Fruit fly (Drosophila melanogaster) whole organism, embryonic: Measurements from ENCODE around the gene CG42820.

Source experiments
- BtbVII ChIP-seq: fragments of 200-800 bp; sonication (Bioruptor generic); optimal IDR thresholded peaks from 3 replicates; lab custom pipeline; 2017; ENCODE audit warnings: missing biosample characterization, mild to moderate bottlenecking, missing genetic modification characterization
- CG10267 ChIP-seq: fragments of 200-800 bp; sonication (Bioruptor generic); optimal IDR thresholded peaks from 2 replicates; lab custom pipeline; 2018; ENCODE audit warnings: missing biosample characterization, mild to moderate bottlenecking, missing genetic modification characterization, moderate library complexity
- CG10321 ChIP-seq: fragments of 200-800 bp; sonication (Bioruptor generic); IDR thresholded peaks from 2 replicates; pipeline ENCODE4 v1.3.6; 2022; ENCODE audit warnings: missing biosample characterization, missing genetic modification characterization
- CG10366 ChIP-seq: fragments of 200-800 bp; sonication (Bioruptor generic); IDR thresholded peaks from 2 replicates; pipeline ENCODE4 v1.3.6; 2022; ENCODE audit warnings: missing biosample characterization, missing genetic modification characterization
- CG11456 ChIP-seq: fragments of 200-800 bp; sonication (Bioruptor generic); IDR thresholded peaks from 3 replicates; pipeline ENCODE4 v1.3.6; 2022; ENCODE audit warnings: missing biosample characterization, missing genetic modification characterization
- CG12391 ChIP-seq: fragments of 200-800 bp; sonication (Bioruptor generic); optimal IDR thresholded peaks from 3 replicates; lab custom pipeline; 2018; ENCODE audit warnings: missing biosample characterization, mild to moderate bottlenecking, missing genetic modification characterization, moderate library complexity
- CG12659 ChIP-seq: fragments of 200-800 bp; sonication (Bioruptor generic); optimal IDR thresholded peaks from 3 replicates; lab custom pipeline; 2017; ENCODE audit warnings: mild to moderate bottlenecking, missing biosample characterization, missing genetic modification reagents, missing genetic modification characterization
- CG13424 ChIP-seq: fragments of 200-800 bp; sonication (Bioruptor generic); optimal IDR thresholded peaks from 2 replicates; lab custom pipeline; 2019; ENCODE audit warnings: missing biosample characterization, mild to moderate bottlenecking, missing genetic modification characterization, moderate library complexity
- CG16779 ChIP-seq: fragments of 200-800 bp; sonication (Bioruptor generic); IDR thresholded peaks from 2 replicates; pipeline ENCODE4 v1.3.6; 2022; ENCODE audit warnings: missing biosample characterization, missing genetic modification characterization
- CG17385 ChIP-seq: fragments of 200-800 bp; sonication (Bioruptor generic); optimal IDR thresholded peaks from 3 replicates; lab custom pipeline; 2018; ENCODE audit warnings: missing biosample characterization, mild to moderate bottlenecking, missing genetic modification characterization
- CG17802 ChIP-seq: fragments of 200-800 bp; sonication (Bioruptor generic); optimal IDR thresholded peaks from 2 replicates; lab custom pipeline; 2018; ENCODE audit warnings: missing biosample characterization, mild to moderate bottlenecking, missing genetic modification characterization, moderate library complexity
- CG1792 ChIP-seq: fragments of 200-800 bp; sonication (Bioruptor generic); optimal IDR thresholded peaks from 2 replicates; lab custom pipeline; 2016; ENCODE audit warnings: missing biosample characterization, missing genetic modification characterization
- CG2120 ChIP-seq: fragments of 200-800 bp; sonication (Bioruptor generic); optimal IDR thresholded peaks from 3 replicates; lab custom pipeline; 2016; ENCODE audit warnings: missing biosample characterization, missing genetic modification characterization
- CG2678 ChIP-seq: fragments of 200-800 bp; sonication (Bioruptor generic); optimal IDR thresholded peaks from 3 replicates; lab custom pipeline; 2019; ENCODE audit warnings: missing biosample characterization, mild to moderate bottlenecking, missing genetic modification characterization, moderate library complexity
- CG32532 ChIP-seq: fragments of 200-800 bp; sonication (Bioruptor generic); IDR thresholded peaks from 2 replicates; pipeline ENCODE4 v1.3.6; 2022; ENCODE audit warnings: missing biosample characterization, missing genetic modification characterization
- CG4282 ChIP-seq: fragments of 200-800 bp; sonication (Bioruptor generic); optimal IDR thresholded peaks from 2 replicates; lab custom pipeline; 2016; ENCODE audit warnings: missing biosample characterization, missing genetic modification characterization
- CG7786 ChIP-seq: fragments of 200-800 bp; sonication (Bioruptor generic); optimal IDR thresholded peaks from 2 replicates; lab custom pipeline; 2016; ENCODE audit warnings: missing biosample characterization, missing genetic modification characterization
- CG8089 ChIP-seq: fragments of 200-800 bp; sonication (Bioruptor generic); optimal IDR thresholded peaks from 3 replicates; lab custom pipeline; 2016; ENCODE audit warnings: missing biosample characterization, missing genetic modification characterization
- CG8281 ChIP-seq: fragments of 200-800 bp; sonication (Bioruptor generic); optimal IDR thresholded peaks from 2 replicates; lab custom pipeline; 2018; ENCODE audit warnings: missing biosample characterization, mild to moderate bottlenecking, missing genetic modification characterization, moderate library complexity
- CG9437 ChIP-seq: fragments of 200-800 bp; sonication (Bioruptor generic); optimal IDR thresholded peaks from 2 replicates; lab custom pipeline; 2018; ENCODE audit warnings: missing biosample characterization, mild to moderate bottlenecking, missing genetic modification characterization
- CoRest ChIP-seq: fragments of 200-800 bp; sonication (Bioruptor generic); optimal IDR thresholded peaks from 3 replicates; lab custom pipeline; 2018; ENCODE audit warnings: missing biosample characterization, mild to moderate bottlenecking, missing genetic modification characterization, moderate library complexity
- D ChIP-seq, 2 experiments: fragments of 200-800 bp in 1 of 2; fragments of >200 bp in 1 of 2; sonication (Bioruptor generic) in 1 of 2; optimal IDR thresholded peaks; 2 replicates in 1 of 2; 3 replicates in 1 of 2; lab custom pipeline; 2017; ENCODE audit warnings: mild to moderate bottlenecking in 1 of 2, missing biosample characterization in 1 of 2, missing genetic modification characterization in 1 of 2, missing genetic modification reagents in 1 of 2
- Dfd ChIP-seq, 2 experiments: fragments of >200 bp; optimal IDR thresholded peaks; 2 replicates each; lab custom pipeline; 2017; ENCODE audit warnings: missing biosample characterization in 2 of 2, missing genetic modification characterization in 2 of 2
- Hr39 ChIP-seq: fragments of >200 bp; optimal IDR thresholded peaks from 2 replicates; lab custom pipeline; 2017
- MESR4 ChIP-seq: fragments of 200-800 bp; sonication (Bioruptor generic); optimal IDR thresholded peaks from 2 replicates; lab custom pipeline; 2018; ENCODE audit warnings: missing biosample characterization, mild to moderate bottlenecking, missing genetic modification characterization, moderate library complexity
- Sox102F ChIP-seq: fragments of 200-800 bp; sonication (Bioruptor generic); optimal IDR thresholded peaks from 2 replicates; lab custom pipeline; 2018; ENCODE audit warnings: missing biosample characterization, mild to moderate bottlenecking, missing genetic modification characterization, moderate library complexity
- ash1 ChIP-seq: fragments of 200-800 bp; sonication (Bioruptor generic); optimal IDR thresholded peaks from 2 replicates; lab custom pipeline; 2018; ENCODE audit warnings: missing biosample characterization, mild to moderate bottlenecking, missing genetic modification characterization
- chinmo ChIP-seq: fragments of 200-800 bp; sonication (Bioruptor generic); IDR thresholded peaks from 4 replicates; pipeline ENCODE4 v1.3.6; 2022; ENCODE audit warnings: missing biosample characterization, missing genetic modification characterization; ENCODE audit not compliant: partially characterized antibody
- da ChIP-seq: fragments of 200-800 bp; sonication (Bioruptor generic); optimal IDR thresholded peaks from 2 replicates; lab custom pipeline; 2016; ENCODE audit warnings: missing biosample characterization, missing genetic modification characterization
- dmrt11E ChIP-seq: fragments of 200-800 bp; sonication (Bioruptor generic); optimal IDR thresholded peaks from 3 replicates; lab custom pipeline; 2018; ENCODE audit warnings: missing biosample characterization, mild to moderate bottlenecking, missing genetic modification characterization, moderate library complexity
- fd64A ChIP-seq: fragments of 200-800 bp; sonication (Bioruptor generic); optimal IDR thresholded peaks from 3 replicates; lab custom pipeline; 2018; ENCODE audit warnings: missing biosample characterization, mild to moderate bottlenecking, missing genetic modification characterization
- gfzf ChIP-seq: fragments of 200-800 bp; sonication (Bioruptor generic); optimal IDR thresholded peaks from 2 replicates; lab custom pipeline; 2016; ENCODE audit warnings: missing biosample characterization, mild to moderate bottlenecking, missing genetic modification characterization, moderate library complexity
- ind ChIP-seq: fragments of 200-800 bp; sonication (Bioruptor generic); optimal IDR thresholded peaks from 3 replicates; lab custom pipeline; 2016; ENCODE audit warnings: missing biosample characterization, missing genetic modification characterization
- kay ChIP-seq: fragments of 200-800 bp; sonication (Bioruptor generic); optimal IDR thresholded peaks from 2 replicates; lab custom pipeline; 2016; ENCODE audit warnings: missing biosample characterization, missing genetic modification characterization
- lab ChIP-seq: fragments of 200-800 bp; sonication (Bioruptor generic); optimal IDR thresholded peaks from 3 replicates; lab custom pipeline; 2017; ENCODE audit warnings: missing biosample characterization, missing genetic modification characterization, mild to moderate bottlenecking, moderate library complexity, missing genetic modification reagents
- luna ChIP-seq: fragments of 200-800 bp; sonication (Bioruptor generic); optimal IDR thresholded peaks from 2 replicates; lab custom pipeline; 2016; ENCODE audit warnings: missing biosample characterization, missing genetic modification characterization
- nerfin-1 ChIP-seq: fragments of 200-800 bp; sonication (Bioruptor generic); optimal IDR thresholded peaks from 3 replicates; lab custom pipeline; 2019; ENCODE audit warnings: missing biosample characterization, mild to moderate bottlenecking, missing genetic modification characterization, moderate library complexity
- nmo ChIP-seq: fragments of 200-800 bp; sonication (Bioruptor generic); optimal IDR thresholded peaks from 2 replicates; lab custom pipeline; 2018; ENCODE audit warnings: missing biosample characterization, mild to moderate bottlenecking, missing genetic modification characterization, moderate library complexity
- org-1 ChIP-seq: fragments of 200-800 bp; sonication (Bioruptor generic); optimal IDR thresholded peaks from 2 replicates; lab custom pipeline; 2017; ENCODE audit warnings: missing biosample characterization, missing genetic modification characterization
- schlank ChIP-seq: fragments of 200-800 bp; sonication (Bioruptor generic); optimal IDR thresholded peaks from 2 replicates; lab custom pipeline; 2018; ENCODE audit warnings: missing biosample characterization, mild to moderate bottlenecking, missing genetic modification characterization
- sisA ChIP-seq: fragments of 200-800 bp; sonication (Bioruptor generic); IDR thresholded peaks from 2 replicates; pipeline ENCODE4 v1.3.6; 2022; ENCODE audit warnings: missing biosample characterization, missing genetic modification characterization
- usp ChIP-seq: fragments of >200 bp; optimal IDR thresholded peaks from 2 replicates; lab custom pipeline; 2017; ENCODE audit warnings: missing biosample characterization, missing genetic modification characterization
- zfh2 ChIP-seq: fragments of 200-800 bp; sonication (Bioruptor generic); optimal IDR thresholded peaks from 2 replicates; lab custom pipeline; 2016; ENCODE audit warnings: missing biosample characterization, missing genetic modification characterization

The CG42820 gene

dm6 chr2L:8361204-8361952 lies 30.8 kb downstream of the CG42820 start (continued):
- TF ChIP-seq D (optimal IDR thresholded peaks at IDR 0.05; lab: Kevin White, UChicago) (no peak), D (GFP tag; optimal IDR thresholded peaks at IDR 0.05; lab: Kevin White, UChicago) (peak; percentile 46), ind (GFP tag; lab: Kevin White, UChicago) (peak; percentile 2), CG2678 (tag; lab: Kevin White, UChicago) (peak; percentile 52), CG1792 (no peak), CG10366 (no peak), CG11456 (peak; percentile 35; the same call in 1 of the 3 replicates), CG8281 (no peak), org-1 (GFP tag; lab: Kevin White, UChicago) (peak; percentile 6), gfzf (GFP tag; lab: Kevin White, UChicago) (no peak), CG17385 (GFP tag; lab: Kevin White, UChicago) (peak; percentile 10), sisA (peak; percentile 44; the same call in 1 of the 2 replicates), CG10267 (tag; lab: Kevin White, UChicago) (peak; percentile 15), schlank (tag; lab: Kevin White, UChicago) (no peak), CoRest (tag; lab: Kevin White, UChicago) (peak; percentile 37), CG2120 (GFP tag; lab: Kevin White, UChicago) (peak; percentile 50), lab (GFP tag; lab: Kevin White, UChicago) (peak; percentile 49), CG32532 (GFP tag; lab: Robert Waterston, UW) (peak; percentile 28; the same call in 1 of the 2 replicates), Sox102F (GFP tag; lab: Kevin White, UChicago) (peak; percentile 20), dmrt11E (peak; percentile 13), CG13424 (peak; percentile 16), fd64A (GFP tag; lab: Kevin White, UChicago) (peak; percentile 62), nmo (GFP tag; lab: Kevin White, UChicago) (peak; percentile 46), CG12659 (GFP tag; lab: Kevin White, UChicago) (peak; percentile 20)

dm6 chr2L:8355419-8355818 lies 36.8 kb downstream of the CG42820 start:
- TF ChIP-seq zfh2 (GFP tag; lab: Kevin White, UChicago) (no peak), usp (GFP tag; lab: Kevin White, UChicago) (no peak), da (GFP tag; lab: Kevin White, UChicago) (no peak), CG17802 (tag; lab: Kevin White, UChicago) (no peak), luna (no peak), chinmo (GFP tag; lab: Robert Waterston, UW) (0 out of 4 replicates have a peak, but pooled peaks have one; percentile 46), CG4282 (GFP tag; lab: Kevin White, UChicago) (no peak), CG7786 (GFP tag; lab: Kevin White, UChicago) (no peak), Dfd (GFP tag; optimal IDR thresholded peaks at IDR 0.05; lab: Kevin White, UChicago) (no peak), CG10321 (GFP tag; lab: Robert Waterston, UW) (0 out of 2 replicates have a peak, but pooled peaks have one; percentile 29), BtbVII (GFP tag; lab: Kevin White, UChicago) (no peak), ash1 (GFP tag; lab: Kevin White, UChicago) (no peak), MESR4 (GFP tag; lab: Kevin White, UChicago) (no peak), kay (GFP tag; lab: Kevin White, UChicago) (peak; percentile 35), nerfin-1 (tag; lab: Kevin White, UChicago) (no peak), Hr39 (no peak), CG8089 (GFP tag; lab: Kevin White, UChicago) (no peak), CG9437 (peak; percentile 91), CG12391 (tag; lab: Kevin White, UChicago) (no peak), CG16779 (GFP tag; lab: Robert Waterston, UW) (no peak)
